Worm (Caenorhabditis elegans) whole organism, L4/young adult: Measurements from ENCODE around the gene F41E6.5.

Experiments used
- W03F9.2 ChIP-seq: fragments of 150-350 bp; optimal IDR thresholded peaks from 2 replicates; lab custom pipeline; 2014; ENCODE audit warnings: missing biosample characterization, missing genetic modification characterization
- him-1 ChIP-seq: sonication (generic microtip); optimal IDR thresholded peaks from 2 replicates; lab custom pipeline; 2016; ENCODE audit warnings: missing genotype, missing genetic modification reagents, missing genetic modification characterization, missing compliant biosample characterization

DNA sequence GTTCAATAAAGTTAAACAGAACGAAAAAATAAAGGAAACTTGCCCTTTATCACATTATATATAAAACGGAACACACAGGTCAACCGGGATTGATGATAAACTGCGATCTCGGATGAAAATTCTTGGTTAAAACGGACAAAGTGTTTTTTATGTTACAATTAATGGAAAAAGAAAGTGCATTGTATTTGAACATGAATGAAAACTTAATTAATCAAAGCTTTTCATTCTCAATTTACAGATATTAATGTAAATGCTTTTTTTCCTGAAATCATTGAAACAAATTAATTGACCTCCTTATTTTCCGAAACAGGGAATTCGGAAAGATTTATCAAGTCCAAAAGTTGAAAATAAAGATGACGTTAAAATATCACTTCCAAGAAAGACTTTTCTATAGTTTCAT, 1.9 kb upstream of the F41E6.5 start, which contains the start of gene F41E6.8:
- TF ChIP-seq W03F9.2 (tag; lab: Kevin White, UChicago) (no peak), him-1 (tag; lab: Kevin White, UChicago) (no peak)
